Worm (Caenorhabditis elegans) whole organism, L1 larva: ENCODE measurements around the gene T12D8.5.

Source experiments
- F16B12.6 ChIP-seq: fragments of 150-350 bp; optimal IDR thresholded peaks from 2 replicates; lab custom pipeline; 2014; ENCODE audit warnings: missing biosample characterization, missing genetic modification characterization
- Y116A8C.19 ChIP-seq: sonication (generic microtip); optimal IDR thresholded peaks from 2 replicates; lab custom pipeline; 2016; ENCODE audit warnings: missing compliant biosample characterization, missing genetic modification characterization, borderline replicate concordance
- aha-1 ChIP-seq: fragments of 150-350 bp; optimal IDR thresholded peaks from 2 replicates; lab custom pipeline; 2014; ENCODE audit warnings: missing biosample characterization, missing genetic modification characterization
- alr-1 ChIP-seq: fragments of 200-800 bp; sonication (Bioruptor generic); optimal IDR thresholded peaks from 2 replicates; lab custom pipeline; 2018; ENCODE audit warnings: borderline replicate concordance, mild to moderate bottlenecking, missing genetic modification characterization, missing compliant biosample characterization
- blmp-1 ChIP-seq: fragments of 150-350 bp; optimal IDR thresholded peaks from 2 replicates; lab custom pipeline; 2014; ENCODE audit warnings: missing biosample characterization, missing genetic modification characterization
- ceh-63 ChIP-seq: fragments of 200-800 bp; sonication (Bioruptor generic); optimal IDR thresholded peaks from 2 replicates; lab custom pipeline; 2018; ENCODE audit warnings: mild to moderate bottlenecking, missing genetic modification characterization, missing compliant biosample characterization
- ceh-8 ChIP-seq: fragments of 200-800 bp; sonication (Bioruptor generic); optimal IDR thresholded peaks from 2 replicates; lab custom pipeline; 2018; ENCODE audit warnings: mild to moderate bottlenecking, missing genetic modification characterization, moderate library complexity, missing compliant biosample characterization
- ceh-82 ChIP-seq, 3 experiments: fragments of 150-350 bp in 1 of 3; sonication (generic microtip) in 2 of 3; optimal IDR thresholded peaks; 2 replicates each; lab custom pipeline; 2014 to 2017; ENCODE audit warnings: missing biosample characterization in 3 of 3, missing genetic modification characterization in 3 of 3
- ceh-88 ChIP-seq: fragments of 200-800 bp; sonication (Bioruptor generic); IDR thresholded peaks from 2 replicates; pipeline ENCODE4 v1.3.6; 2022; ENCODE audit warnings: missing genetic modification characterization, missing compliant biosample characterization
- dsc-1 ChIP-seq: sonication (generic microtip); optimal IDR thresholded peaks from 2 replicates; lab custom pipeline; 2016; ENCODE audit warnings: mild to moderate bottlenecking, missing genetic modification characterization, missing compliant biosample characterization
- efl-1 ChIP-seq, 4 experiments: fragments of 150-350 bp; optimal IDR thresholded peaks in 3 of 4; peaks in 1 of 4; 1 replicate in 1 of 4; 2 replicates in 3 of 4; lab custom pipeline; 2014; ENCODE audit warnings: missing biosample characterization in 2 of 4, missing genetic modification characterization in 2 of 4, missing genetic modification reagents in 2 of 4
- egl-13 ChIP-seq: sonication (generic microtip); optimal IDR thresholded peaks from 2 replicates; lab custom pipeline; 2016; ENCODE audit warnings: missing genotype, missing genetic modification reagents, missing genetic modification characterization, missing compliant biosample characterization
- egl-27 ChIP-seq, 2 experiments: fragments of 150-350 bp in 1 of 2; sonication (generic microtip); optimal IDR thresholded peaks; 3 replicates each; lab custom pipeline; 2017 to 2018; ENCODE audit warnings: missing biosample characterization in 2 of 2, missing genetic modification characterization in 2 of 2, missing genetic modification reagents in 2 of 2
- elt-3 ChIP-seq, 6 experiments: fragments of 150-350 bp in 1 of 6; sonication (generic microtip); optimal IDR thresholded peaks; 2 replicates each; lab custom pipeline; 2017 to 2018; ENCODE audit warnings: missing biosample characterization in 6 of 6, missing genetic modification characterization in 6 of 6, inconsistent platforms in 1 of 6
- fkh-10 ChIP-seq: sonication (generic microtip); optimal IDR thresholded peaks from 2 replicates; lab custom pipeline; 2017; ENCODE audit warnings: missing biosample characterization, missing genetic modification reagents, missing genetic modification characterization
- fkh-8 ChIP-seq: sonication (generic microtip); optimal IDR thresholded peaks from 2 replicates; lab custom pipeline; 2016; ENCODE audit warnings: mild to moderate bottlenecking, missing genetic modification characterization, missing compliant biosample characterization
- jun-1 ChIP-seq: fragments of 150-350 bp; optimal IDR thresholded peaks from 2 replicates; lab custom pipeline; 2014; ENCODE audit warnings: missing biosample characterization, missing genetic modification reagents, missing genetic modification characterization
- lin-14 ChIP-seq: fragments of 200-800 bp; sonication (Bioruptor generic); optimal IDR thresholded peaks from 2 replicates; lab custom pipeline; 2018; ENCODE audit warnings: mild to moderate bottlenecking, missing genetic modification characterization, moderate library complexity, missing compliant biosample characterization
- lin-15B ChIP-seq: fragments of 150-350 bp; sonication (generic microtip); optimal IDR thresholded peaks from 3 replicates; lab custom pipeline; 2014; ENCODE audit warnings: missing biosample characterization, missing genetic modification characterization
- lin-35 ChIP-seq, 2 experiments: fragments of 150-350 bp; optimal IDR thresholded peaks; 2 replicates each; lab custom pipeline; 2014; ENCODE audit warnings: missing biosample characterization in 2 of 2, missing genetic modification characterization in 2 of 2, missing genetic modification reagents in 2 of 2
- lin-39 ChIP-seq: fragments of 150-350 bp; optimal IDR thresholded peaks from 2 replicates; lab custom pipeline; 2014; ENCODE audit warnings: missing biosample characterization, missing genetic modification reagents, missing genetic modification characterization
- lir-3 ChIP-seq: sonication (generic microtip); optimal IDR thresholded peaks from 2 replicates; lab custom pipeline; 2016; ENCODE audit warnings: mild to moderate bottlenecking, missing genetic modification characterization, moderate library complexity, missing compliant biosample characterization; ENCODE audit not compliant: poor library complexity
- lsy-2 ChIP-seq, 2 experiments: fragments of 150-350 bp; optimal IDR thresholded peaks; 2 replicates each; lab custom pipeline; 2014; ENCODE audit warnings: missing biosample characterization in 2 of 2, missing genetic modification characterization in 2 of 2
- mef-2 ChIP-seq: fragments of 150-350 bp; optimal IDR thresholded peaks from 2 replicates; lab custom pipeline; 2014; ENCODE audit warnings: missing biosample characterization, missing genetic modification characterization
- nhr-12 ChIP-seq: sonication (generic microtip); optimal IDR thresholded peaks from 2 replicates; lab custom pipeline; 2017; ENCODE audit warnings: missing biosample characterization, missing genetic modification characterization
- nhr-77 ChIP-seq: fragments of 150-350 bp; optimal IDR thresholded peaks from 2 replicates; lab custom pipeline; 2014; ENCODE audit warnings: missing biosample characterization, missing genetic modification characterization
- nhr-85 ChIP-seq: sonication (generic microtip); peaks from one replicate; lab custom pipeline; 2016; ENCODE audit warnings: missing genetic modification characterization, inconsistent platforms, missing compliant biosample characterization
- pax-3 ChIP-seq: fragments of 200-800 bp; sonication (Bioruptor generic); optimal IDR thresholded peaks from 2 replicates; lab custom pipeline; 2018; ENCODE audit warnings: mild to moderate bottlenecking, missing genetic modification characterization, moderate library complexity, missing compliant biosample characterization
- pqm-1 ChIP-seq: sonication (generic microtip); optimal IDR thresholded peaks from 3 replicates; lab custom pipeline; 2017; ENCODE audit warnings: missing biosample characterization, missing genetic modification characterization
- rnt-1 ChIP-seq: sonication (generic microtip); optimal IDR thresholded peaks from 2 replicates; lab custom pipeline; 2016; ENCODE audit warnings: mild to moderate bottlenecking, missing genetic modification characterization, moderate library complexity, missing compliant biosample characterization
- sptf-1 ChIP-seq: fragments of 150-350 bp; optimal IDR thresholded peaks from 2 replicates; lab custom pipeline; 2014; ENCODE audit warnings: missing biosample characterization, missing genetic modification characterization
- sup-37 ChIP-seq: fragments of 200-800 bp; sonication (Bioruptor generic); optimal IDR thresholded peaks from 2 replicates; lab custom pipeline; 2018; ENCODE audit warnings: mild to moderate bottlenecking, missing genetic modification characterization, missing compliant biosample characterization
- unc-86 ChIP-seq: sonication (generic microtip); optimal IDR thresholded peaks from 2 replicates; lab custom pipeline; 2016; ENCODE audit warnings: missing genetic modification characterization, missing compliant biosample characterization
- zag-1 ChIP-seq: fragments of 150-350 bp; optimal IDR thresholded peaks from 2 replicates; lab custom pipeline; 2014; ENCODE audit warnings: missing biosample characterization, missing genetic modification characterization

The T12D8.5 gene

DNA sequence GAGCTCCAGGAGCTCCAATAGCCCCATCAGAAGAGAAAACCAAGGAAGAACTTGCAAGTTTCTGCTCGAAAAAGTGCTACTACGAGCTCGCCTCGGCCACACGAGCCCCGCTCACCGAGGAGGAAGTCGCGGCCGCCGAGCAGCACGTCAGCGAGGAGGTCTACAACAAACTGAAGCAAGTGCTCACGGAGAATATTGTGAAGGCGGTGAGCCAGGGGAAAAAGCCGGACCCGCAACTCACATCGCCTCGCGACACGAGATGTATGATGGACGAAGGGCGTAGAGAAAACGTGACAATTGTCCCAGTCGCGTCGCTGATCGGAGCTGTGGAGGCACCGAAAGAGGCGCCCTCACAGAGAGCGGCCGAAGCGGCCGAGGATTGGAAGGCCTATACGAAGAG, 26.1 kb upstream of the T12D8.5 start:
- no peak for TF ChIP-seq alr-1 (tag; lab: Kevin White, UChicago)
- no peak for TF ChIP-seq sup-37
- TF ChIP-seq lin-15B (tag; lab: Kevin White, UChicago) = no peak
- TF ChIP-seq ceh-82 (tag; optimal IDR thresholded peaks at IDR 0.05; lab: Kevin White, UChicago) = no peak
- TF ChIP-seq rnt-1 (tag; lab: Kevin White, UChicago) = no peak
- TF ChIP-seq nhr-12 (tag; lab: Kevin White, UChicago) = no peak
- no peak for TF ChIP-seq egl-27 (tag; optimal IDR thresholded peaks at IDR 0.05; lab: Kevin White, UChicago)

DNA sequence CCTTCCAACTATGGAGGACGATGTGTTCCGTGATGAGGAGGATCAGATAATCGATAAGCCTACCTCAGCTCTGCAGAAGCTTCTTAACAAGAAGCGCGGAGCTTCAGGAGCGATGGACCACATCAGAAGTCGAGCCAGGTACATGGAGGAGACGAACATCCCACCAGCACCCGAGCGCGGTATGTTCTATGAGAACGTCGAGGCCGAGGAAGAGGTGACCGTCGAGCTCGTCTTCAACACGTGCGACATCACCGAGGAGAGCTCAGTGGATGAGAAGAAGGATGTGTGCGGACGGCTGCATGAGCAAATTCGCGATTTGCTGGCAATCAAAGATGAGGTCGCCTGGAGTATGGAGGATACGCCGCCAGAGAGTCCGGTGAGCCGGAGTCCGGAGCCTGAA, 25.4 kb upstream of the T12D8.5 start:
- TF ChIP-seq lin-39 (tag; lab: Kevin White, UChicago) (no peak), egl-27 (tag; optimal IDR thresholded peaks at IDR 0.05; lab: Kevin White, UChicago) (no peak), unc-86 (no peak), F16B12.6 (tag; lab: Kevin White, UChicago) (no peak), sptf-1 (no peak), lin-35 (GFP tag; optimal IDR thresholded peaks at IDR 0.05; lab: Kevin White, UChicago) (no peak), dsc-1 (tag; lab: Kevin White, UChicago) (no peak)

DNA sequence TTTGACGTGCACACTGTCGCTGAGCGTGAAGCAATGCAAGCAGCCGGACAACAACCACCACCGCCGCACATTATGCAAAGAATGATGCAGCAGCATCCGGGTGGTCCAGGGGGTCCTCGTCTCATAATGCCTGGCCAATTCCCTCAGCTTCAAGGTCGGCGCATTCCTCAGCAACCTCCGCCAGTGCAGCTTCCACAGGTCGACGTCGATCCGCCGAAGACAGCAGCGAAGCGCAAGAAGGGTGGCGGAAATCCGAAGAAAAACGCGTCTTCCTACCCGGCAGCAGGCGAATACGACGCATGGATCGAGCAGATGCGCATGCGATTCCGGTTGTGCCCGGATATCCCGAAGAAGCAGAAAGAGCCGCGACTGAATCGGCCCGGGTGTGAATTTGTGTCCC, 24.8 kb upstream of the T12D8.5 start:
- TF ChIP-seq aha-1 (no peak), ceh-8 (GFP tag; lab: Kevin White, UChicago) (peak; percentile 13)

DNA sequence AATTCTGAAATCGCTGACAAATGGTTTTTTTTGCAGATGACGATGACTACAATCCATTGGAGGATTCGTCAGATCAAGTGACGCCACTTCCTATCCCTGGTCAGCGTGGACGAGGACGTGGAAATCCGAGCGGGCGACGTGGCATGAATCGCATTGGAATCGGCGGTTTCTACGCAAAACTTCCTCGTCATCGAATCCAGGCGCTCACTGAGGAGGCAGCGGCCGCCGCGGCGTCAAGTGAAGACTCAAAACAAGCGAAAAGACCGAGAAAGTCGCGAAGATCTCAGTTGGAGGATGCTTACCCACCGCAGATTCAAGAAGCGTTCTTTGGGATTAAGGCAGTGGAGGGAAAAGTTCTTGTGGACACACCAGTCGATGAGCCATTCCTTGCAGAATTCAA, 22.0 kb upstream of the T12D8.5 start:
- TF ChIP-seq mef-2 (tag; lab: Kevin White, UChicago) (no peak), egl-13 (tag; lab: Kevin White, UChicago) (no peak), alr-1 (tag; lab: Kevin White, UChicago) (no peak), egl-27 (tag; optimal IDR thresholded peaks at IDR 0.05; lab: Kevin White, UChicago) (no peak), nhr-85 (tag; lab: Kevin White, UChicago) (no peak), fkh-10 (GFP tag; lab: Kevin White, UChicago) (no peak), blmp-1 (tag; lab: Kevin White, UChicago) (no peak), nhr-77 (tag; lab: Kevin White, UChicago) (no peak), ceh-88 (GFP tag; lab: Robert Waterston, UW) (no peak), Y116A8C.19 (tag; lab: Kevin White, UChicago) (no peak), lir-3 (tag; lab: Kevin White, UChicago) (no peak), jun-1 (tag; lab: Kevin White, UChicago) (no peak), lin-15B (tag; lab: Kevin White, UChicago) (no peak), ceh-63 (GFP tag; lab: Kevin White, UChicago) (no peak), fkh-8 (tag; lab: Kevin White, UChicago) (no peak), lin-14 (no peak), lsy-2 (tag; optimal IDR thresholded peaks at IDR 0.05; lab: Kevin White, UChicago) (no peak), pqm-1 (no peak)

DNA sequence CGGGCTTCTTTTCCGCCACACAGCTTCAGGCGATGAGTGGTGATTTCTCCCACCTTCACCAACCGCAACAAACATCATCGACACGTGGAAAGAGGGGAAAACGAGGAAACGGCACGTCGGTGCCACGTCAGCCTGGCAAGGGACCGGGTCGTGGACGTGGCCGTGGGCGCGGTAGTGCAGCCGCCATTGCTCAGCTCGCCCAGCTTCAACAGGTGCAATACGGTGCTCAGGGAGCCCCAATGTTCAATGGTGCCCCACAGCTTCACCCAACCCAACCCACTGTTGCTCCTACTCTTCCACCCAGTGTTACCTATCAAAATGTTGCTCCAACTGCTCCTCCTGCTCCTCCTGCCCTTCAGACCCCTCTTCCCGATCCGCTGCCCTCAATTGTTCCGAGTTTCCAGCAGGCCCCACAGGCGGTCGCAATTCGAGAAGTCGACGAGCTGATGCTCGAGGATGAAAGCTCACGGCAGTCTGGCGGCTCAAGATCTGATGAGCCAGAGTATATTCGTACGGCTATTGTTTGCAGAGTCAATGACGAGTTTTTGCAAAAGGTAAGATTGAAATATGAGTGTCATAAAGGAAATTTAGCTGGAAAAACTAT, 19.4 kb upstream of the T12D8.5 start:
- TF ChIP-seq pax-3 (tag; lab: Kevin White, UChicago) (no peak), zag-1 (tag; lab: Kevin White, UChicago) (no peak), elt-3 (tag; optimal IDR thresholded peaks at IDR 0.05; lab: Kevin White, UChicago) (no peak), efl-1 (optimal IDR thresholded peaks at IDR 0.05; lab: Kevin White, UChicago) (no peak), efl-1 (GFP tag; optimal IDR thresholded peaks at IDR 0.05 in 1 of 2; lab: Kevin White, UChicago) (peak in 1 of 2 experiments; percentile 13)
